Worm (Caenorhabditis elegans) whole organism, dauer: ENCODE results near the gene Y110A2AL.9.
"Not testable (repeated sequence)": the region's sequence is repeated elsewhere in the genome, so short reads cannot be mapped to it uniquely, and the experiment has no call there.

Source experiments
- unc-62 ChIP-seq: sonication (generic microtip); optimal IDR thresholded peaks from 2 replicates; lab custom pipeline; 2017; ENCODE audit warnings: missing biosample characterization, missing genetic modification reagents, missing genetic modification characterization

Gene Y110A2AL.9

ce11 chrII:2862557-2863035, 3.8 kb downstream of the Y110A2AL.9 start:
- no peak for TF ChIP-seq unc-62 (GFP tag; lab: Kevin White, UChicago)

- no peak for TF ChIP-seq unc-62 (GFP tag; lab: Kevin White, UChicago)
These were observed 4.9 kb downstream of the Y110A2AL.9 start for ce11 chrII:2861385-2862099.

- no peak for TF ChIP-seq unc-62 (GFP tag; lab: Kevin White, UChicago)
These were observed 6.3 kb downstream of the Y110A2AL.9 start for ce11 chrII:2859873-2860821.

ce11 chrII:2859315-2859714, 7.1 kb downstream of the Y110A2AL.9 start:
- TF ChIP-seq unc-62 (GFP tag; lab: Kevin White, UChicago) = no peak

ce11 chrII:2858851-2859250, 7.6 kb downstream of the Y110A2AL.9 start:
- TF ChIP-seq unc-62 (GFP tag; lab: Kevin White, UChicago) = no peak

- no peak for TF ChIP-seq unc-62 (GFP tag; lab: Kevin White, UChicago)
These were observed 8.9 kb downstream of the Y110A2AL.9 start for ce11 chrII:2857559-2857958.

ce11 chrII:2856114-2856513, 10.3 kb downstream of the Y110A2AL.9 start:
- TF ChIP-seq unc-62 (GFP tag; lab: Kevin White, UChicago) = no peak

- TF ChIP-seq unc-62 (GFP tag; lab: Kevin White, UChicago) = no peak
These were observed 11.6 kb downstream of the Y110A2AL.9 start for ce11 chrII:2854794-2855193.

ce11 chrII:2853767-2854166, 12.7 kb downstream of the Y110A2AL.9 start:
- no peak for TF ChIP-seq unc-62 (GFP tag; lab: Kevin White, UChicago)

ce11 chrII:2852493-2852892, 13.9 kb downstream of the Y110A2AL.9 start, which contains the start of gene ptc-3:
Gene ptc-3, minus strand, starts transcription at chrII:2852593.
- TF ChIP-seq unc-62 (GFP tag; lab: Kevin White, UChicago) = no peak

- no peak for TF ChIP-seq unc-62 (GFP tag; lab: Kevin White, UChicago)
These were observed 19.9 kb downstream of the Y110A2AL.9 start for ce11 chrII:2846552-2846951.

- no peak for TF ChIP-seq unc-62 (GFP tag; lab: Kevin White, UChicago)
These were observed 20.8 kb downstream of the Y110A2AL.9 start for ce11 chrII:2845674-2846073.

- no peak for TF ChIP-seq unc-62 (GFP tag; lab: Kevin White, UChicago)
These were observed 23.4 kb downstream of the Y110A2AL.9 start, which contains the start of gene Y110A2AL.7 for ce11 chrII:2843088-2843487. Gene Y110A2AL.7, minus strand, starts transcription at chrII:2843188.

- TF ChIP-seq unc-62 (GFP tag; lab: Kevin White, UChicago) = no peak
These were observed 24.9 kb downstream of the Y110A2AL.9 start, which contains the start of gene Y110A2AL.6 for ce11 chrII:2841529-2841928. Gene Y110A2AL.6, minus strand, starts transcription at chrII:2841629.

ce11 chrII:2839004-2839403, 27.4 kb downstream of the Y110A2AL.9 start, which contains the start of gene Y110A2AL.4:
Gene Y110A2AL.4, plus strand, starts transcription at chrII:2839304.
- TF ChIP-seq unc-62 (GFP tag; lab: Kevin White, UChicago) = not testable (repeated sequence)

ce11 chrII:2836853-2837252, 29.6 kb downstream of the Y110A2AL.9 start, which contains the start of gene K12H6.7:
Gene K12H6.7, minus strand, starts transcription at chrII:2836953.
- no peak for TF ChIP-seq unc-62 (GFP tag; lab: Kevin White, UChicago)
